Worm (Caenorhabditis elegans) whole organism, L3 larva: ENCODE measurements around the gene F13H10.3.

Experiments
- ZK546.5 ChIP-seq: sonication (generic microtip); optimal IDR thresholded peaks from 2 replicates; lab custom pipeline; 2017; ENCODE audit warnings: missing biosample characterization, missing genetic modification characterization
- aly-2 ChIP-seq: fragments of 150-350 bp; optimal IDR thresholded peaks from 2 replicates; lab custom pipeline; 2014; ENCODE audit warnings: missing biosample characterization, missing genetic modification characterization
- ama-1 ChIP-seq: fragments of 150-350 bp; optimal IDR thresholded peaks from 2 replicates; lab custom pipeline; 2018
- ceh-28 ChIP-seq: fragments of 150-350 bp; optimal IDR thresholded peaks from 2 replicates; lab custom pipeline; 2014; ENCODE audit warnings: missing biosample characterization, missing genetic modification reagents, missing genetic modification characterization
- ceh-82 ChIP-seq: fragments of 150-350 bp; optimal IDR thresholded peaks from 2 replicates; lab custom pipeline; 2014; ENCODE audit warnings: missing biosample characterization, missing genetic modification characterization
- ceh-9 ChIP-seq: sonication (generic microtip); optimal IDR thresholded peaks from 2 replicates; lab custom pipeline; 2018; ENCODE audit warnings: missing biosample characterization, missing genetic modification characterization
- daf-12 ChIP-seq: fragments of 150-350 bp; optimal IDR thresholded peaks from 2 replicates; lab custom pipeline; 2014; ENCODE audit warnings: missing biosample characterization, missing genetic modification reagents, missing genetic modification characterization
- egl-5 ChIP-seq: fragments of 150-350 bp; optimal IDR thresholded peaks from 2 replicates; lab custom pipeline; 2017; ENCODE audit warnings: missing biosample characterization, missing genetic modification reagents, missing genetic modification characterization, inconsistent platforms
- elt-2 ChIP-seq: sonication (generic microtip); optimal IDR thresholded peaks from 2 replicates; lab custom pipeline; 2016; ENCODE audit warnings: missing genetic modification reagents, mild to moderate bottlenecking, missing genetic modification characterization, missing compliant biosample characterization
- fkh-2 ChIP-seq: fragments of 150-350 bp; optimal IDR thresholded peaks from 2 replicates; lab custom pipeline; 2014; ENCODE audit warnings: missing biosample characterization, missing genetic modification reagents, missing genetic modification characterization
- mdl-1 ChIP-seq: fragments of 150-350 bp; optimal IDR thresholded peaks from 2 replicates; lab custom pipeline; 2014; ENCODE audit warnings: missing biosample characterization, missing genetic modification characterization
- mml-1 ChIP-seq: fragments of 150-350 bp; sonication (generic microtip); optimal IDR thresholded peaks from 3 replicates; lab custom pipeline; 2014; ENCODE audit warnings: missing biosample characterization, missing genetic modification characterization
- nfya-1 ChIP-seq: sonication (generic microtip); optimal IDR thresholded peaks from 2 replicates; lab custom pipeline; 2017; ENCODE audit warnings: missing genetic modification characterization, mild to moderate bottlenecking, missing compliant biosample characterization, antibody characterized with exemption, moderate library complexity; ENCODE audit not compliant: insufficient read depth
- nhr-23 ChIP-seq: fragments of 150-350 bp; optimal IDR thresholded peaks from 2 replicates; lab custom pipeline; 2014; ENCODE audit warnings: missing biosample characterization, missing genetic modification reagents, missing genetic modification characterization
- nhr-237 ChIP-seq: fragments of 150-350 bp; optimal IDR thresholded peaks from 2 replicates; lab custom pipeline; 2014; ENCODE audit warnings: missing biosample characterization, missing genetic modification characterization
- nhr-25 ChIP-seq: sonication (generic microtip); optimal IDR thresholded peaks from 2 replicates; lab custom pipeline; 2017; ENCODE audit warnings: missing biosample characterization, missing genetic modification characterization
- nhr-28 ChIP-seq: fragments of 150-350 bp; optimal IDR thresholded peaks from 2 replicates; lab custom pipeline; 2014; ENCODE audit warnings: missing biosample characterization, missing genetic modification characterization
- nhr-67 ChIP-seq: fragments of 150-350 bp; optimal IDR thresholded peaks from 2 replicates; lab custom pipeline; 2014; ENCODE audit warnings: missing biosample characterization, missing genetic modification characterization
- nhr-76 ChIP-seq: fragments of 150-350 bp; sonication (generic microtip); optimal IDR thresholded peaks from 5 replicates; lab custom pipeline; 2014; ENCODE audit warnings: missing biosample characterization, missing genetic modification characterization
- nhr-77 ChIP-seq: fragments of 150-350 bp; optimal IDR thresholded peaks from 2 replicates; lab custom pipeline; 2014; ENCODE audit warnings: missing biosample characterization, missing genetic modification characterization
- pqm-1 ChIP-seq: fragments of 150-350 bp; optimal IDR thresholded peaks from 2 replicates; lab custom pipeline; 2017; ENCODE audit warnings: missing biosample characterization, missing genetic modification characterization, inconsistent platforms
- sea-2 ChIP-seq: fragments of 150-350 bp; sonication (generic microtip); optimal IDR thresholded peaks from 4 replicates; lab custom pipeline; 2014; ENCODE audit warnings: missing biosample characterization, missing genetic modification reagents, missing genetic modification characterization
- skn-1 ChIP-seq: fragments of 150-350 bp; optimal IDR thresholded peaks from 2 replicates; lab custom pipeline; 2014; ENCODE audit warnings: missing biosample characterization, missing genetic modification characterization
- tbx-2 ChIP-seq: sonication (generic microtip); optimal IDR thresholded peaks from 2 replicates; lab custom pipeline; 2016; ENCODE audit warnings: mild to moderate bottlenecking, missing genetic modification characterization, missing compliant biosample characterization
- unc-39 ChIP-seq: sonication (generic microtip); optimal IDR thresholded peaks from 4 replicates; lab custom pipeline; 2017; ENCODE audit warnings: missing biosample characterization, missing genetic modification characterization
- zag-1 ChIP-seq: fragments of 150-350 bp; optimal IDR thresholded peaks from 2 replicates; lab custom pipeline; 2014; ENCODE audit warnings: missing biosample characterization, missing genetic modification characterization
- ztf-4 ChIP-seq: fragments of 150-350 bp; optimal IDR thresholded peaks from 2 replicates; lab custom pipeline; 2014; ENCODE audit warnings: missing biosample characterization, missing genetic modification characterization

F13H10.3 gene

DNA sequence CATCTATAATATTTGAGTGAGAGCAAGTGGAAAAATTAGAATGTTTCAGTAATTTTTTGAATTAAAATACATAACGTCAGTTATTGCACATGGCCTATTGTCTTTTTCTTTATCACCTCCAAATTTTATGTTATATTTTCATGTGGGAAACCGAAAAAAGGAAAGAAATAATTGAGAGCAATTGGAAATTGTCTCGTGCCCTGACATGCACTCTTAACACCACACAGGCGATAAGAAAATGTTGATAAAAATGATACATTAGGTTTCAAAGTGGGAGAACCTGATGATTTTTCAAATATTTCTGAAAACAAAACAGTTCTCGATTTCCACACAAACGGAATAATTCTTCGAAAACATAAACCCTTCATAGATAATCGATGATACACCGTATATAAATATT is at the start of gene F13H10.3:
F13H10.3 (minus strand) TSS at position 73 of the 400 bp plus-strand sequence.
- peak; percentile 66 for TF ChIP-seq pqm-1
- no peak for TF ChIP-seq nhr-25 (tag; lab: Kevin White, UChicago)
- no peak for TF ChIP-seq ztf-4 (tag; lab: Kevin White, UChicago)
- peak; percentile 86 for TF ChIP-seq elt-2

DNA sequence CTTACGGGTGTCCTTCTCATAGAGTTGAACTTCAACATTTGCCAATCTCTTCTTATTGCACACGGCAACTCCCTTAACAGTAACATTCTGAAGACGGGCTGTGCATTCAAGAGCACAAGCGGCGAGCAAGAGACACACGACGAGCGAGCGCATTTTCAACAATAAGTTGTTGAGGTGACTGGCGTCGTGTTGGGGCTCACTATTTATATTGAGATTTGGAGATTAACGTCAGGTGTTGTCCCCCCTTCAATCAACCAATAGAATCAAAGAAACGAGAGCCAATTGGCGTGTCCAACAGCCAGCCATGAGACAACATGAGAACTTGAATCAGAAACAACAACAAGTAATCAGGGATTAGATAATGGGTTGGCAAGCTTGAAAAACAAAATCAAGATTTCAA is 48.2 kb upstream of the F13H10.3 start, which contains the start of gene ttr-16:
ttr-16 (minus strand) TSS at position 176 of the 400 bp plus-strand sequence.
- TF ChIP-seq ama-1 (lab: Kevin White, UChicago) (peak; percentile 55), zag-1 (tag; lab: Kevin White, UChicago) (no peak), ZK546.5 (tag; lab: Kevin White, UChicago) (no peak), egl-5 (peak; percentile 63), nfya-1 (tag; lab: Kevin White, UChicago) (peak; percentile 84), nhr-67 (no peak)

DNA sequence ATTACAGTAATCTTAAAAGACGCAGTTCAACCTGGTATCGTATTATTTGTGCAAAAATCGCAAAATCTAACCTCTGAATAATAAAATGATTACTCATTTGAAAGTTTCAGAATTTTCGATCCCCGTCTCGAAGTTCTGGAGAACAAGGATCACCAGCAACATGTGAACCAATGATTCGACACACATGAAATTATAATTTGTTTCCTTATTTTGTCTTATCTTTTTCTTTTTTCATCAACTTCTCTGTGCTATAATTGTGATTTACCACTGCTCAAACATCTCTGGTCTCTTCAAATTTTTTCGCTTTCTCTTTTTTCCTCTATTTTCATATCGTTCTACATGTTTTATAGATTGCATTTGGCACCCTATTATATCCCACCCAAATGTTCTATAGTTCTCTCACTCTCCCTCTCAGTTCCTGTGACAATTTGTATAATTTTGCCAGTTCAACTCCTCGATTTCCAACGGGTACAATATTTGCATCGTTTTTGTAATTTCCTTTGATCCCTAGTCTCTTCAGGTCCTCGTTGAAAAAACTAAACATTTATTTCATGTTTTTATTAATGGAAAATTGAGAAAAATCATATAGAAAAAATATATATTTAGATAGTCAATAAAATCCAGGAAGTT is 47.3 kb upstream of the F13H10.3 start:
- TF ChIP-seq ceh-82 (peak; percentile 4), ceh-28 (peak; percentile 41), nfya-1 (tag; lab: Kevin White, UChicago) (peak; percentile 32), sea-2 (no peak), daf-12 (tag; lab: Kevin White, UChicago) (peak; percentile 28), nhr-28 (tag; lab: Kevin White, UChicago) (no peak), mml-1 (tag; lab: Kevin White, UChicago) (no peak)

DNA sequence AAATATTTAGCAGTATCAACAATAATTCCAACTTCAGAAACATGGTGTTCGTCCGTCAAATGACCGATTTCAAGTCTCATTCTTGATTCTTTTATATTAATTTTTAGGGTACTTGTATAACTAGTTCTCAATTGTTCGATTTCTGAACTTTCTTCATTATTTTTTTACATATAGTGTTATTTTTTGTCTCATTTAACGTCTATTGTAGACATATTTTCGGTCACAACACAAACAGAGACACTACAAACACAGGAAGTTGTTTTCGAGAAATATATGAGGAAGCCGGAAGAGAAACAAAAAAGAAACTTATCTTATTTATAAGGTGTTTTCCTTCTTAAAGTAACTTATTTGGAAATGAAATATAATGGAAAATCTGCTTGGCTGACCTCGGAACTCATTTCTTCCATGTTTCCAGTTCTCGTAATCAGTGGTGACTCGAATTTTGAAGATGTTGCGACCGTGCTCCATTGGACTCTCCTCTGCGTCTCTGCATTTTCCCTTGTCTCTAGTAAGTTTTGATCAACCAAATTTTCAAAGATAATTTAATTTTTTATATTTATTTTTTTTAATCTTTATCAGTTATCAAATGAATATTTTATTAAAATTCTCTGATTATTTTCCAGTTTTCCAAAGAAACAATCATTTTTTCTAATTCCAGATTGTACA is 38.0 kb upstream of the F13H10.3 start, which contains the start of the genes F36H1.12 and lin-3:
F36H1.12 (minus strand) TSS at position 51 of the 666 bp plus-strand sequence.
lin-3 (plus strand) TSS at position 657 of the 666 bp plus-strand sequence.
- TF ChIP-seq nhr-77 (tag; lab: Kevin White, UChicago), result no peak

DNA sequence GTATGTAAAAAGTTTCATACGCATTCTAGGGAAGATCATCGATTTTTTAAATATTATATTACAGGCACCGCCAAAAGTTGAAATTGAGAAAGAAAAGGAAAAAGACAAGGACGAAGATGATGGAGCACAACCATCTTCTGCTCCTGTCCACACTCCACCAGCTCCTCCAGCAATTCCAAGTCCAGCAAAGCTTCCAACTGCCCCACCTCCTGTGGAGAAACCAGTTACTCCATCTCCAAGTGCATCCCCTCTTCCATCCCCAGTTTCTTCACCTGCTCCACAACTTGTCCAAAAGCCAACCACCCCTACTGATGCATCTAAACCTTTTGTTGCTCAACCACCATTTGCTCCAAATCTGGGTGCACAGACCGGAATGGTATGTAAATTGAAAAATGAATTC is 36.2 kb upstream of the F13H10.3 start:
- TF ChIP-seq nhr-23 (tag; lab: Kevin White, UChicago), result no peak
- TF ChIP-seq sea-2, result no peak
- TF ChIP-seq ZK546.5 (tag; lab: Kevin White, UChicago), result no peak
- no peak for TF ChIP-seq pqm-1
- no peak for TF ChIP-seq mml-1 (tag; lab: Kevin White, UChicago)
- no peak for TF ChIP-seq mdl-1 (tag; lab: Kevin White, UChicago)
- TF ChIP-seq ceh-28, result no peak
- TF ChIP-seq unc-39, result no peak
- TF ChIP-seq ceh-9, result no peak
- no peak for TF ChIP-seq skn-1
- no peak for TF ChIP-seq nhr-76
- no peak for TF ChIP-seq nhr-237
- no peak for TF ChIP-seq aly-2 (tag; lab: Kevin White, UChicago)
- TF ChIP-seq, all 47 proteins: peak for 0

DNA sequence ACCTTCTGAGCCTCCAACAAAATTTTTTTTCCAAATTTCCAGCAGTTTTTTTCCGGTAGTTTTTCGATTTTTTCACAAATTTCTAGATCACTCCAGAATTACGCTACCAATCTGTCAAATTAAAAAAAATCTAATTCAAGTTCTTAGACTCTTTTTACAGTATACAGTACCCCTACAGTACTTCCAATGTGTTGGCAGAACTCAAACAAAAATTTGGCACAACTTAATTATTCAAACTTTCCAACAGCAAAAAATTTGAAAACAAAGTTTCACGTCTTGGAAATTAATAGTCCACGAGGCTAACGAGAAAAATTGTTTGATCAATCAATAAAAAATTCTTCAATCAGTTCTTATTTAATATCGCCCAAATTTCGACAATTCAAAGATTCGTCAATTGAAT is 34.1 kb upstream of the F13H10.3 start, which contains the start of gene F36H1.3:
F36H1.3 (plus strand) TSS at position 323 of the 400 bp plus-strand sequence.
- TF ChIP-seq elt-2, result no peak
- TF ChIP-seq nfya-1 (tag; lab: Kevin White, UChicago), result no peak
- TF ChIP-seq fkh-2 (tag; lab: Kevin White, UChicago), result no peak
- no peak for TF ChIP-seq zag-1 (tag; lab: Kevin White, UChicago)
- TF ChIP-seq tbx-2 (tag; lab: Kevin White, UChicago), result no peak
- no peak for TF ChIP-seq nhr-67

DNA sequence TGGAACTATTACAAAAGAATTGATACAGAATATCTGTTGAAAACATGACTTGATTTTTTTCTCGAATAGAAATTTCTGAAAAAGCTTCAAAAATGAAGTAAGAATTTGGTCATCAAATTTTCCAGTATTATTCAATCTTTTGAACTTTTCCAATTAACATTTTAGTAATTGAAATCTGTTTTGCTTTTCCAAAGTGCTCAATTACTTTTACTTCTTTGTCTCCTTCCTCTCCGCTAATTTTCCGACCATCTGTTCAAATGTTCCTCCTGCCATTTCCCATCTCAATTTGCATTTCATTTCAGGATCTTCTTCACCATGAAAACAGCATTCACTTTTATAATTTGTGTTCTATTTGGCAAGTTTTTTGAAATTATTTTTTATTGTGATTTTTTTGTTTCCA is 33.1 kb upstream of the F13H10.3 start, which contains the start of gene F36H1.11:
F36H1.11 (plus strand) TSS at position 301 of the 400 bp plus-strand sequence.
- TF ChIP-seq ama-1 (lab: Kevin White, UChicago) (no peak), zag-1 (tag; lab: Kevin White, UChicago) (no peak)
